Fruit fly (Drosophila melanogaster) whole organism: ENCODE data around the gene CG4325.

Experiments
- CG8478 ChIP-seq: fragments of >200 bp; optimal IDR thresholded peaks from 2 replicates; lab custom pipeline; 2018; ENCODE audit warnings: inconsistent platforms
- Dll ChIP-seq: fragments of >200 bp; optimal IDR thresholded peaks from 2 replicates; lab custom pipeline; 2017
- EcR ChIP-seq, 2 experiments: fragments of >200 bp; optimal IDR thresholded peaks; 2 replicates each; lab custom pipeline; 2017; ENCODE audit warnings: missing biosample characterization in 2 of 2, missing genetic modification characterization in 2 of 2, missing genetic modification reagents in 2 of 2
- pan ChIP-seq: fragments of >200 bp; optimal IDR thresholded peaks from 2 replicates; lab custom pipeline; 2017
- psq ChIP-seq: fragments of >200 bp; optimal IDR thresholded peaks from 2 replicates; lab custom pipeline; 2017
- usp ChIP-seq: fragments of >200 bp; optimal IDR thresholded peaks from 2 replicates; lab custom pipeline; 2017; ENCODE audit warnings: missing biosample characterization, missing genetic modification characterization, mixed read lengths

CG4325 gene

dm6 chrX:2048778-2049686 is 5.4 kb upstream of the CG4325 start:
- TF ChIP-seq Dll (lab: Kevin White, UChicago) = no peak
- no peak for TF ChIP-seq usp (GFP tag; lab: Kevin White, UChicago)
- no peak for TF ChIP-seq CG8478 (lab: Kevin White, UChicago)
- no peak for TF ChIP-seq psq (lab: Kevin White, UChicago)
- TF ChIP-seq pan (lab: Kevin White, UChicago) = no peak
- TF ChIP-seq EcR (GFP tag; optimal IDR thresholded peaks at IDR 0.05; lab: Kevin White, UChicago) = no peak

dm6 chrX:2041981-2042847 is 1.4 kb downstream of the CG4325 start, which contains the start of the genes Actn and usp:
Gene Actn, minus strand, starts transcription at chrX:2042311.
Gene usp, minus strand, starts transcription at chrX:2042311.
- no peak for TF ChIP-seq EcR (GFP tag; optimal IDR thresholded peaks at IDR 0.05; lab: Kevin White, UChicago)
- peak; percentile 39 for TF ChIP-seq Dll (lab: Kevin White, UChicago)
- TF ChIP-seq usp (GFP tag; lab: Kevin White, UChicago) = no peak

- TF ChIP-seq EcR (GFP tag; optimal IDR thresholded peaks at IDR 0.05; lab: Kevin White, UChicago) (no peak), psq (lab: Kevin White, UChicago) (no peak), CG8478 (lab: Kevin White, UChicago) (no peak)
These were observed 2.2 kb downstream of the CG4325 start, which contains the start of gene CG4313 for dm6 chrX:2041312-2041918. Gene CG4313, plus strand, starts transcription at chrX:2041868.

dm6 chrX:2037605-2038004 is 6.0 kb downstream of the CG4325 start:
- no peak for TF ChIP-seq CG8478 (lab: Kevin White, UChicago)
- TF ChIP-seq Dll (lab: Kevin White, UChicago) = no peak
- no peak for TF ChIP-seq psq (lab: Kevin White, UChicago)

- TF ChIP-seq pan (lab: Kevin White, UChicago) (peak; percentile 92), Dll (lab: Kevin White, UChicago) (no peak), EcR (GFP tag; optimal IDR thresholded peaks at IDR 0.05; lab: Kevin White, UChicago) (no peak), usp (GFP tag; lab: Kevin White, UChicago) (no peak), CG8478 (lab: Kevin White, UChicago) (no peak)
These were observed 6.7 kb downstream of the CG4325 start for dm6 chrX:2036800-2037488.

dm6 chrX:2036383-2036782 is 7.2 kb downstream of the CG4325 start:
- no peak for TF ChIP-seq Dll (lab: Kevin White, UChicago)
- TF ChIP-seq CG8478 (lab: Kevin White, UChicago) = no peak
- no peak for TF ChIP-seq EcR (GFP tag; optimal IDR thresholded peaks at IDR 0.05; lab: Kevin White, UChicago)
- no peak for TF ChIP-seq pan (lab: Kevin White, UChicago)
- no peak for TF ChIP-seq psq (lab: Kevin White, UChicago)
- no peak for TF ChIP-seq usp (GFP tag; lab: Kevin White, UChicago)

- TF ChIP-seq pan (lab: Kevin White, UChicago) (no peak), CG8478 (lab: Kevin White, UChicago) (no peak), psq (lab: Kevin White, UChicago) (no peak)
These were observed 10.7 kb downstream of the CG4325 start for dm6 chrX:2032821-2033436.

- TF ChIP-seq psq (lab: Kevin White, UChicago) (no peak), CG8478 (lab: Kevin White, UChicago) (no peak), Dll (lab: Kevin White, UChicago) (no peak), EcR (GFP tag; optimal IDR thresholded peaks at IDR 0.05; lab: Kevin White, UChicago) (no peak), usp (GFP tag; lab: Kevin White, UChicago) (no peak), pan (lab: Kevin White, UChicago) (no peak)
These were observed 11.3 kb downstream of the CG4325 start for dm6 chrX:2032160-2032801.

dm6 chrX:2031308-2031707 is 12.3 kb downstream of the CG4325 start:
- no peak for TF ChIP-seq pan (lab: Kevin White, UChicago)
- TF ChIP-seq EcR (GFP tag; optimal IDR thresholded peaks at IDR 0.05; lab: Kevin White, UChicago) = no peak
- no peak for TF ChIP-seq Dll (lab: Kevin White, UChicago)
- TF ChIP-seq usp (GFP tag; lab: Kevin White, UChicago) = no peak
- TF ChIP-seq psq (lab: Kevin White, UChicago) = no peak
- no peak for TF ChIP-seq CG8478 (lab: Kevin White, UChicago)

- TF ChIP-seq usp (GFP tag; lab: Kevin White, UChicago) (no peak), EcR (GFP tag; optimal IDR thresholded peaks at IDR 0.05; lab: Kevin White, UChicago) (no peak), Dll (lab: Kevin White, UChicago) (no peak), psq (lab: Kevin White, UChicago) (no peak), pan (lab: Kevin White, UChicago) (no peak), CG8478 (lab: Kevin White, UChicago) (no peak)
These were observed 18.8 kb downstream of the CG4325 start for dm6 chrX:2024819-2025218.
